Worm (Caenorhabditis elegans) whole organism, L4/young adult: ENCODE data around the gene F54F2.6.

Experiments used
- W03F9.2 ChIP-seq: fragments of 150-350 bp; optimal IDR thresholded peaks from 2 replicates; lab custom pipeline; 2014; ENCODE audit warnings: missing biosample characterization, missing genetic modification characterization
- him-1 ChIP-seq: sonication (generic microtip); optimal IDR thresholded peaks from 2 replicates; lab custom pipeline; 2016; ENCODE audit warnings: missing genotype, missing genetic modification reagents, missing genetic modification characterization, missing compliant biosample characterization

- TF ChIP-seq W03F9.2 (tag; lab: Kevin White, UChicago) (no peak), him-1 (tag; lab: Kevin White, UChicago) (no peak)
These were observed 45.8 kb downstream of the F54F2.6 start, which contains the start of gene tomm-70 for ce11 chrIII:8754682-8755081.
